Fruit fly (Drosophila melanogaster) whole organism, adult: ENCODE data around the gene Efr.

Experiments used
- CG7101 ChIP-seq: fragments of 200-800 bp; sonication (Bioruptor generic); optimal IDR thresholded peaks from 2 replicates; lab custom pipeline; 2018; ENCODE audit warnings: missing biosample characterization, mild to moderate bottlenecking, missing genetic modification characterization, moderate library complexity
- Clk ChIP-seq: fragments of 200-800 bp; sonication (Bioruptor generic); optimal IDR thresholded peaks from 2 replicates; lab custom pipeline; 2017; ENCODE audit warnings: missing biosample characterization, missing genetic modification characterization
- toe ChIP-seq: fragments of 200-800 bp; sonication (Bioruptor generic); optimal IDR thresholded peaks from 2 replicates; lab custom pipeline; 2016; ENCODE audit warnings: missing biosample characterization, missing genetic modification characterization

dm6 chrX:6193183-6193810 is 26.5 kb upstream of the Efr start:
- TF ChIP-seq toe (GFP tag; lab: Kevin White, UChicago) (peak; percentile 5), CG7101 (tag; lab: Kevin White, UChicago) (peak; percentile 88), Clk (peak; percentile 21)
